Worm (Caenorhabditis elegans): ENCODE data around the gene str-230.

- TF ChIP-seq hmg-4 (GFP tag; optimal IDR thresholded peaks at IDR 0.05) (no peak), flt-1 (GFP tag; IDR thresholded peaks at IDR 0.05) (no peak), sea-1 (GFP tag; conservative IDR thresholded peaks at IDR 0.05) (no peak), aly-1 (tag; optimal IDR thresholded peaks at IDR 0.05) (no peak), ama-1 (optimal IDR thresholded peaks at IDR 0.05) (no peak), tbx-11 (GFP tag; IDR thresholded peaks at IDR 0.05) (no peak), ceh-36 (tag; optimal IDR thresholded peaks at IDR 0.05) (no peak), tbx-37 (GFP tag; conservative IDR thresholded peaks at IDR 0.05) (no peak), F13C5.2 (tag; optimal IDR thresholded peaks at IDR 0.05) (no peak)
Observed at ce11 chrV:14243904-14244303, 33.3 kb upstream of the str-230 start, which contains the start of gene sre-7.

Data from whole organism, early embryonic.